Fruit fly (Drosophila melanogaster): ENCODE data around the gene Ocho.

Gene Ocho

dm6 chr3L:15013957-15014692 is 39.5 kb downstream of the Ocho start, which contains the start of gene Reck (continued):
- peak; percentile 65 for TF ChIP-seq lbe (GFP tag; optimal IDR thresholded peaks at IDR 0.05)
- TF ChIP-seq ssp (GFP tag; IDR thresholded peaks at IDR 0.05): peak; percentile 39; the same call in 1 of the 2 replicates
- TF ChIP-seq croc (GFP tag; conservative IDR thresholded peaks at IDR 0.05): peak; percentile 38; the same call in 1 of the 3 replicates
- peak; percentile 1 for TF ChIP-seq MESR4 (GFP tag; optimal IDR thresholded peaks at IDR 0.05)
- peak; percentile 88 for TF ChIP-seq fd96Cb (tag; optimal IDR thresholded peaks at IDR 0.05)
- peak; percentile 40 for TF ChIP-seq CG1603 (tag; optimal IDR thresholded peaks at IDR 0.05)
- no peak for TF ChIP-seq CG3163 (GFP tag; optimal IDR thresholded peaks at IDR 0.05)
- TF ChIP-seq z (GFP tag; IDR thresholded peaks at IDR 0.05): no peak
- TF ChIP-seq jing (GFP tag; optimal IDR thresholded peaks at IDR 0.05): peak; percentile 28
- TF ChIP-seq Hr78 (GFP tag; optimal IDR thresholded peaks at IDR 0.05): peak in 1 of 2 experiments; percentile 54
- TF ChIP-seq ab (GFP tag; optimal IDR thresholded peaks at IDR 0.05): no peak
- 0 out of 2 replicates have a peak, but pooled peaks have one; percentile 11 for TF ChIP-seq CG16779 (GFP tag; IDR thresholded peaks at IDR 0.05)
- peak; percentile 70 for TF ChIP-seq trem (tag; optimal IDR thresholded peaks at IDR 0.05)
- TF ChIP-seq mam (GFP tag; optimal IDR thresholded peaks at IDR 0.05): peak; percentile 56
- TF ChIP-seq CG1529 (GFP tag; optimal IDR thresholded peaks at IDR 0.05): peak; percentile 77
- TF ChIP-seq CG12744 (GFP tag; optimal IDR thresholded peaks at IDR 0.05): no peak
- TF ChIP-seq tup (GFP tag; optimal IDR thresholded peaks at IDR 0.05): peak; percentile 56
- peak; percentile 82 for TF ChIP-seq CG30403 (GFP tag; optimal IDR thresholded peaks at IDR 0.05)
- no peak for TF ChIP-seq CG17912 (GFP tag; optimal IDR thresholded peaks at IDR 0.05)
- TF ChIP-seq chn (GFP tag; optimal IDR thresholded peaks at IDR 0.05): peak; percentile 38
- TF ChIP-seq amos (GFP tag; IDR thresholded peaks at IDR 0.05; ENCODE audit: partially characterized antibody): no peak
- TF ChIP-seq btn (GFP tag; optimal IDR thresholded peaks at IDR 0.05): peak; percentile 34
- peak; percentile 68 for TF ChIP-seq CG12942 (GFP tag; optimal IDR thresholded peaks at IDR 0.05)
- peak; percentile 80; the same call in 1 of the 2 replicates for TF ChIP-seq CG32532 (GFP tag; IDR thresholded peaks at IDR 0.05)
- peak; percentile 48; the same call in 1 of the 2 replicates for TF ChIP-seq CG43689 (GFP tag; IDR thresholded peaks at IDR 0.05)
- TF ChIP-seq crc (GFP tag; optimal IDR thresholded peaks at IDR 0.05): peak; percentile 13
- TF ChIP-seq CG12769 (tag; optimal IDR thresholded peaks at IDR 0.05): peak; percentile 16
- peak; percentile 90 for TF ChIP-seq CG6254 (GFP tag; optimal IDR thresholded peaks at IDR 0.05)
- peak; percentile 55 for TF ChIP-seq CG12155 (GFP tag; optimal IDR thresholded peaks at IDR 0.05)
- TF ChIP-seq pb (GFP tag; optimal IDR thresholded peaks at IDR 0.05): no peak
- TF ChIP-seq CG3838 (GFP tag; optimal IDR thresholded peaks at IDR 0.05): peak; percentile 39
- peak; percentile 88 for TF ChIP-seq CG17328 (GFP tag; IDR thresholded peaks at IDR 0.05)
- peak; percentile 53; the same call in 2 of the 3 replicates for TF ChIP-seq Mrtf (GFP tag; IDR thresholded peaks at IDR 0.05)
- peak; percentile 48 to 90 for TF ChIP-seq Hr51 (GFP tag; optimal IDR thresholded peaks at IDR 0.05)
- TF ChIP-seq CG34376 (GFP tag; optimal IDR thresholded peaks at IDR 0.05): peak; percentile 32
- peak; percentile 46 to 81 for TF ChIP-seq Pdp1 (GFP tag; optimal IDR thresholded peaks at IDR 0.05)
- TF ChIP-seq bab2 (GFP tag; optimal IDR thresholded peaks at IDR 0.05): peak; percentile 57
- TF ChIP-seq CG14441 (GFP tag; IDR thresholded peaks at IDR 0.05): peak; percentile 81
- no peak for TF ChIP-seq Opbp (GFP tag; IDR thresholded peaks at IDR 0.05; ENCODE audit: partially characterized antibody)
- TF ChIP-seq CG17359 (tag; optimal IDR thresholded peaks at IDR 0.05): peak; percentile 91
- TF ChIP-seq Bteb2 (GFP tag; optimal IDR thresholded peaks at IDR 0.05): peak; percentile 59
- TF ChIP-seq Taf1 (GFP tag; IDR thresholded peaks at IDR 0.05): no peak
- peak; percentile 74 for TF ChIP-seq scrt (GFP tag; optimal IDR thresholded peaks at IDR 0.05)
- peak; percentile 45 for TF ChIP-seq sug (tag; optimal IDR thresholded peaks at IDR 0.05)
- peak; percentile 56 for TF ChIP-seq Hmr (GFP tag; optimal IDR thresholded peaks at IDR 0.05)
- peak; percentile 35 for TF ChIP-seq slp2 (GFP tag; optimal IDR thresholded peaks at IDR 0.05)
- no peak for TF ChIP-seq hbn (GFP tag; IDR thresholded peaks at IDR 0.05; ENCODE audit: partially characterized antibody)
- peak; percentile 63; the same call in 1 of the 2 replicates for TF ChIP-seq NFAT (GFP tag; IDR thresholded peaks at IDR 0.05)
